Worm (Caenorhabditis elegans): ENCODE data around the gene K11D12.13.

Gene K11D12.13

ce11 chrV:5018067-5018466, 15.1 kb upstream of the K11D12.13 start (continued):
- TF ChIP-seq nhr-111 (GFP tag; optimal IDR thresholded peaks at IDR 0.05) (no peak), tag-97 (GFP tag; IDR thresholded peaks at IDR 0.05) (no peak), egl-43 (GFP tag; IDR thresholded peaks at IDR 0.05) (no peak), D1046.2 (GFP tag; IDR thresholded peaks at IDR 0.05) (no peak), zip-11 (GFP tag; IDR thresholded peaks at IDR 0.05) (no peak), dpl-1 (GFP tag; optimal IDR thresholded peaks at IDR 0.05) (no peak), rbr-2 (tag; optimal IDR thresholded peaks at IDR 0.05) (no peak), zfp-2 (tag; optimal IDR thresholded peaks at IDR 0.05) (no peak), nhr-10 (tag; optimal IDR thresholded peaks at IDR 0.05) (no peak), daf-19 (GFP tag; conservative IDR thresholded peaks at IDR 0.05) (no peak), attf-4 (tag; optimal IDR thresholded peaks at IDR 0.05) (no peak), skn-1 (tag; optimal IDR thresholded peaks at IDR 0.05) (no peak), ZK546.5 (tag; optimal IDR thresholded peaks at IDR 0.05) (no peak), nhr-77 (tag; optimal IDR thresholded peaks at IDR 0.05) (no peak), ctbp-1 (GFP tag; IDR thresholded peaks at IDR 0.05) (no peak), ztf-7 (tag; optimal IDR thresholded peaks at IDR 0.05) (no peak), dmd-6 (GFP tag; IDR thresholded peaks at IDR 0.05) (peak; percentile 62), duxl-1 (tag; optimal IDR thresholded peaks at IDR 0.05; ENCODE audit: poor library complexity) (no peak), zfp-3 (GFP tag; conservative IDR thresholded peaks at IDR 0.05) (no peak), zip-2 (tag; optimal IDR thresholded peaks at IDR 0.05) (no peak), lin-15B (tag; optimal IDR thresholded peaks at IDR 0.05) (no peak), Y75B8A.6 (GFP tag; IDR thresholded peaks at IDR 0.05) (no peak), ceh-28 (tag; optimal IDR thresholded peaks at IDR 0.05) (no peak), lin-1 (GFP tag; IDR thresholded peaks at IDR 0.05) (peak; percentile 44; the same call in 1 of the 2 replicates), ceh-44 (GFP tag; IDR thresholded peaks at IDR 0.05) (no peak), nhr-28 (tag; optimal IDR thresholded peaks at IDR 0.05) (peak; percentile 96), lir-3 (tag; optimal IDR thresholded peaks at IDR 0.05) (no peak), ztf-11 (tag; optimal IDR thresholded peaks at IDR 0.05) (no peak), vab-7 (GFP tag; IDR thresholded peaks at IDR 0.05) (no peak), lin-39 (tag; optimal IDR thresholded peaks at IDR 0.05) (no peak), lsy-2 (tag; optimal IDR thresholded peaks at IDR 0.05) (no peak), php-3 (GFP tag; IDR thresholded peaks at IDR 0.05) (peak; percentile 91), ZK337.2 (GFP tag; IDR thresholded peaks at IDR 0.05) (no peak), ces-1 (GFP tag; optimal IDR thresholded peaks at IDR 0.05) (no peak), pha-4 (GFP tag; IDR thresholded peaks at IDR 0.05) (no peak), pha-4 (tag; optimal IDR thresholded peaks at IDR 0.05) (no peak), hlh-11 (tag; optimal IDR thresholded peaks at IDR 0.05) (peak; percentile 62), dmd-8 (GFP tag; IDR thresholded peaks at IDR 0.05) (no peak), hmg-1.1 (GFP tag; IDR thresholded peaks at IDR 0.05) (no peak), lim-7 (GFP tag; IDR thresholded peaks at IDR 0.05) (no peak), saeg-2 (GFP tag; IDR thresholded peaks at IDR 0.05) (no peak), F10B5.3 (tag; optimal IDR thresholded peaks at IDR 0.05) (no peak), F37D6.2 (tag; optimal IDR thresholded peaks at IDR 0.05) (no peak)

ce11 chrV:5018810-5019274, 14.4 kb upstream of the K11D12.13 start, which contains the start of gene srr-4:
TSS of gene srr-4 (plus strand) at chrV:5019224.
- TF ChIP-seq unc-62 (GFP tag; optimal IDR thresholded peaks at IDR 0.05 in 1 of 2) = peak in 1 of 2 experiments; percentile 97
- TF ChIP-seq unc-62 (tag; optimal IDR thresholded peaks at IDR 0.05) = no peak
- TF ChIP-seq nhr-28 (tag; optimal IDR thresholded peaks at IDR 0.05) = peak; percentile 61
- TF ChIP-seq aha-1 (tag) = no peak
- peak; percentile 46; the same call in 1 of the 2 replicates for TF ChIP-seq dmd-6 (GFP tag; IDR thresholded peaks at IDR 0.05)
- TF ChIP-seq T26A8.4 (GFP tag; IDR thresholded peaks at IDR 0.05) = no peak
